Worm (Caenorhabditis elegans) whole organism, midembryonic: ENCODE results near the gene Y41C4A.9.
A peak's percentile ranks its signal among the peaks of the same experiment; 100 is the strongest.

Experiments used
- T22C8.4 ChIP-seq: fragments of 200-800 bp; sonication (Bioruptor generic); IDR thresholded peaks from 2 replicates; pipeline ENCODE4 v1.3.6; 2022; ENCODE audit warnings: missing genetic modification characterization, missing compliant biosample characterization
- cog-1 ChIP-seq: sonication (generic microtip); optimal IDR thresholded peaks from 2 replicates; lab custom pipeline; 2016; ENCODE audit warnings: missing genetic modification characterization, missing compliant biosample characterization
- flt-1 ChIP-seq: fragments of 200-800 bp; sonication (Bioruptor generic); IDR thresholded peaks from 2 replicates; pipeline ENCODE4 v1.3.6; 2022; ENCODE audit warnings: missing genetic modification characterization, missing compliant biosample characterization
- klf-2 ChIP-seq: fragments of 200-800 bp; sonication (Bioruptor generic); conservative IDR thresholded peaks from 2 replicates; pipeline ENCODE4 v1.3.6; 2022; ENCODE audit warnings: missing genetic modification reagents, missing genetic modification characterization, missing compliant biosample characterization
- med-1 ChIP-seq: sonication (generic microtip); optimal IDR thresholded peaks from 2 replicates; lab custom pipeline; 2017; ENCODE audit warnings: missing genetic modification characterization, mild to moderate bottlenecking, missing compliant biosample characterization, antibody characterized with exemption, missing genetic modification reagents; ENCODE audit not compliant: insufficient read depth
- ref-1 ChIP-seq: fragments of 200-800 bp; sonication (Bioruptor generic); conservative IDR thresholded peaks from 2 replicates; pipeline ENCODE4 v1.3.6; 2022; ENCODE audit warnings: missing genetic modification reagents, missing genetic modification characterization, missing compliant biosample characterization
- tab-1 ChIP-seq: fragments of 200-800 bp; sonication (Bioruptor generic); IDR thresholded peaks from 2 replicates; pipeline ENCODE4 v1.3.6; 2022; ENCODE audit warnings: missing genetic modification characterization, missing compliant biosample characterization
- ztf-23 ChIP-seq: fragments of 200-800 bp; sonication (Bioruptor generic); IDR thresholded peaks from 2 replicates; pipeline ENCODE4 v1.3.6; 2022; ENCODE audit warnings: missing genetic modification reagents, missing genetic modification characterization, missing compliant biosample characterization
- ztf-29 ChIP-seq: fragments of 200-800 bp; sonication (Bioruptor generic); IDR thresholded peaks from 2 replicates; pipeline ENCODE4 v1.3.6; 2022; ENCODE audit warnings: missing genetic modification reagents, missing genetic modification characterization, missing compliant biosample characterization

Gene Y41C4A.9

DNA sequence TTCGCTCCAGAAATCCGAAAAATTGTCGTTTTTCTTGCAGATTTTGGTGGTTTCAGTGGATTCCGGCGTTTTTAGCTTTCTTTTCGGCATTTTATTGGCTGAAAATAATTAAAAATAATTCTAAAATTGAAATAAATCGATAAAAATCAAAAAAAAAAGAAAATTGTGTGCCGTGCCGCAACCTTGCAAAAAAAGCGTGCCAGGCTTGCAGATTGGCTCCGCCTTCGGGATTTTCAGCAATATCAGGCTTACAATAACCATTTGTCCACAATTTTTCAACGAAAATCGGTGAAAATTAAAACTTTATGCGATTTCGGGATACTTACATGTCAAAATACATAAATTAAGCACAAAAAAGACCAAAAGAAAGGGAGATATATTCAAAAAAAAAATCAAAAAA is at the start of gene Y41C4A.9:
TSS of gene Y41C4A.9 (minus strand) at position 98 of the 400 bp plus-strand sequence.
- TF ChIP-seq cog-1 (tag; lab: Kevin White, UChicago), result no peak
- no peak for TF ChIP-seq ref-1 (GFP tag; lab: Robert Waterston, UW)
- TF ChIP-seq tab-1, result no peak
- no peak for TF ChIP-seq klf-2 (GFP tag; lab: Robert Waterston, UW)
- TF ChIP-seq ztf-23 (GFP tag; lab: Robert Waterston, UW), result no peak
- TF ChIP-seq med-1, result no peak
- no peak for TF ChIP-seq T22C8.4
- TF ChIP-seq flt-1, result no peak
- TF ChIP-seq ztf-29 (GFP tag; lab: Robert Waterston, UW), result no peak

DNA sequence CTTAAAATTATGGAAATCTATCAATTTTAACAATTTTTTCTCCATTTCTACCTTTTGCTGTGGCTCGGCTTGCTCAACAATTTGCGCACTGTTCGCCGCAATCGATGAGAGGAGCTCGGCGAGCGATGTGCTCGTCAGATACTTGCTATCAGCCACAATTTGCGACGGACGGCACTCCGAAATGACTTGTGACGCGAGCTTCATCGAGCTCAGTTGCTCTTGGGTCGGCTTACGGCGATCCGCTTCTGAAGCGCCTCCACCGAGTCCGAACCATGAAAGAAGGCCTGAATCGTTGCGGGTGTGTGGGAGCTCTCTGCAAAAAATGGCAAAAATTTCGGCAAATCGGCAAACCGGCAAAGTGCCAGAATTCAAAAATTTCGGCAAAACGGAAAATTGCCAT is 42.2 kb upstream of the Y41C4A.9 start:
- no peak for TF ChIP-seq ref-1 (GFP tag; lab: Robert Waterston, UW)

DNA sequence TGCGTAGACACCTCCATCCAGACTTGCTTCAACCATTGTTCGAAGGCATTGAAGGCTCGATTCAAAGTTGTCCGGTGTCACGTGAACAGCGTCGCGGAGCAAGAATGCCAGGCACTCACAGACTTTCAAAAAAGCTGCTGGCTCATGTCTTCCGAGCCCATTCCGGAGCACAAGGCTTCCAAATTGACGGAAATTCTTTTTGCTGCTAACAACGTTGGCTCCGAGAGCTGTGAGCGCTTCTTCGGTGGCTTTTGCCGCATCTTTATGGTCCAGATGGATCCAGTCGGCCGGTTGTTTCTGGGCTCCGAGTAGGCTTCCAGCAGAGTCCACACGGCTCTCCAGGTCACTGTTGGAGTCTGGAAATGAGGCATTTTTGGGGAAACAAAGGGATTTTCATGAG is 39.4 kb upstream of the Y41C4A.9 start:
- TF ChIP-seq med-1 (no peak), cog-1 (tag; lab: Kevin White, UChicago) (no peak), T22C8.4 (no peak), flt-1 (no peak), ztf-29 (GFP tag; lab: Robert Waterston, UW) (no peak), klf-2 (GFP tag; lab: Robert Waterston, UW) (no peak), ref-1 (GFP tag; lab: Robert Waterston, UW) (no peak)

DNA sequence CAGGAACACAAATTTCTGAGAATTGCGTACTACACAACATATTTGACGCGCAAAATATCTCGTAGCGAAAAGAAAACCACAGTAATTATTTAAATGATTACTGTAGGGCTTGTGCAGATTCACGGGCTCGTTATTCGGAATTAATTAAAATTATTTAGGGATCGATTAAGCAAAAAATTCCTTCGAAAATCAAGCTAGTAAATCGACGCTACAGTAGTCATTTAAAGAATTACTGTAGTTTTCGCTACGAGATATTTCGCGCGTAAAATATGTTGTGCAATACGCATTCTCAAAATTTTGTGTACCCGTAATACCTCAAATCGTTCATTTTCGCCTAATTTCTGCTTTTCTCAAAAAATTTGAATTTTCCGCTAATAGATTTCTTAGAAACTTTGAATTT is 32.4 kb upstream of the Y41C4A.9 start:
- TF ChIP-seq T22C8.4 (no peak), cog-1 (tag; lab: Kevin White, UChicago) (no peak), ref-1 (GFP tag; lab: Robert Waterston, UW) (no peak), klf-2 (GFP tag; lab: Robert Waterston, UW) (no peak), ztf-23 (GFP tag; lab: Robert Waterston, UW) (no peak), med-1 (no peak), ztf-29 (GFP tag; lab: Robert Waterston, UW) (no peak), flt-1 (no peak), tab-1 (no peak)

DNA sequence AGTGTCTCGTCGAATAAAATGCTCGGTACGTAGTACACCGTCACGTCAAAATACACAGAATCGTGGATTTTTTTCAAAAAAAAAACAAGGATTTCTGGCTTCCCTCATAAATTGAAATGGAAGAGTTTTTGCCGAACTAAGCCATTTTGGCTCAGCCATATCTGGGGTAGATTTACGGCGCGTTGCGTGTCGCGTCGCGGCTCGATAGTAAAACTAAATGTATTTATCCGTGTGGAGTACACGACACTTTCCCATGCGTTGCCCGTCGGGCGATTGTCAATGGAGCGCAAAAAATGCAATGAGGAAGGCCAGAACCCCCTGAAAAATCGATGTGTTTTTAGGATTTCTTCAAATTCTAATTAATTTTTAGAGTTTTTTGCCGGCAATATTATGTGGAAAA is 31.8 kb upstream of the Y41C4A.9 start:
- no peak for TF ChIP-seq ref-1 (GFP tag; lab: Robert Waterston, UW)
- no peak for TF ChIP-seq ztf-29 (GFP tag; lab: Robert Waterston, UW)
- TF ChIP-seq flt-1, result no peak
- TF ChIP-seq tab-1, result no peak
- no peak for TF ChIP-seq klf-2 (GFP tag; lab: Robert Waterston, UW)
- TF ChIP-seq med-1, result no peak
- no peak for TF ChIP-seq T22C8.4
- no peak for TF ChIP-seq ztf-23 (GFP tag; lab: Robert Waterston, UW)

DNA sequence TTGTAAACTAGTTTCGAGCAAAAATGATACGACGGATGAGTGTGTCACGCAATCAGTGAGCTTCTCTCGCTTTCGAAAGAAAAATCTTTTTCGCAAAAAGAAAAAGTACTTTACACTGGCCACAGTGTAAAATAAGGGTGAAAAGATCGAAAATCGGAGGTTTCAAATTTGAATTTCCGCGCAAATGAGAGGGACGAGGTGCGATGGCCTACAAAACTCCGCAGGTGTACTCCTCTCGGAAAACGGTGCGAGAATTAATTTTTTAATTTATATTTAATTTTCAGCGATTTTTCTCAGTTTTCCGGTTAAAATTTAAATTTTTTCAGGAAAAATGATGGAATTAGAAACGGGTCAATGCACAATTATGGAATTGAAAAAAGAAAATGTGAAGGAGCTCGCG is 28.3 kb upstream of the Y41C4A.9 start, which contains the start of gene mrt-2:
TSS of gene mrt-2 (plus strand) at position 49 of the 400 bp plus-strand sequence.
- TF ChIP-seq med-1, result no peak
- TF ChIP-seq ztf-23 (GFP tag; lab: Robert Waterston, UW), result 0 out of 2 replicates have a peak, but pooled peaks have one; percentile 56
- TF ChIP-seq klf-2 (GFP tag; lab: Robert Waterston, UW), result 0 out of 2 replicates have a peak, but pooled peaks have one; percentile 33
- peak; percentile 78 for TF ChIP-seq flt-1
- TF ChIP-seq ref-1 (GFP tag; lab: Robert Waterston, UW), result no peak
- no peak for TF ChIP-seq tab-1
- peak; percentile 10; the same call in 1 of the 2 replicates for TF ChIP-seq T22C8.4
- no peak for TF ChIP-seq ztf-29 (GFP tag; lab: Robert Waterston, UW)
- TF ChIP-seq cog-1 (tag; lab: Kevin White, UChicago), result peak; percentile 28

DNA sequence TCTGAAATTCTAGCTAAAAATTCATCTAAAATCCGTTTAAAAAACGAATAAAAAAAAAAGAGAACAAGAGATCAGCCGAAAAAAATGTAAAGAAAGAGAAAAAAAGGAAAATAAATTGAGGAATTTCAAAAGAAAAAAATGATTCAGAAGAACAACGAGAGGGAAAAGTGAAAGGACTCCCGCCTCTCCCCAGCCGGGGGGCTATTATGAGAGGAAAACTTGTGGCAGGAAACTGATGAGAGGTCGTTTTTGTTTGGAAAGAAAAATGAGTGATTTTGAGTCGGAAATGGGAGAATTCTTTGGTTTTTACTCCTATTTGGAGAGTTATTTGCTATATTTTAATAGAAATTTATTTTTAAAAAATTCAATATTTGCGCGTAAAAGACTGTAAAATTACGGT is 23.7 kb upstream of the Y41C4A.9 start:
- TF ChIP-seq cog-1 (tag; lab: Kevin White, UChicago) (no peak), med-1 (no peak), ztf-29 (GFP tag; lab: Robert Waterston, UW) (no peak), klf-2 (GFP tag; lab: Robert Waterston, UW) (no peak), T22C8.4 (no peak)

DNA sequence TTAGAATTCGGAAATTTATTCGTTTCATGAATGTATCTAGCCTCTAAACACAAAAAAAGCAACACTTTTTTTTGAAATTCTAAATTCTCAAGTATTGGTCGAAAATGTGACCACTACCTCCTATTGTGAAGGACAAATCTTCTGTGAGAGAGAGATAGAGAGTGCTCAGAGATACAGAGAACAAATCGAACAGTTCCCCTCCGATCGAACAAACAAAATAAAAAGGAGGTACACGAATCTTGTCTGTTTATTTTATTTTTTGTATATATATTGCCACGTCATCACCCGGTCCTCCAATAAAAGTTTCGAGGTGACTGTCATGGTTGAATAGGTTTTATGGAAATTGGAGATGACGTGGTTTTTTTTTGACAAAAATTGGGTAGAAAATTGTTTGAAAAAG is 22.4 kb upstream of the Y41C4A.9 start:
- TF ChIP-seq cog-1 (tag; lab: Kevin White, UChicago), result no peak
- no peak for TF ChIP-seq ztf-29 (GFP tag; lab: Robert Waterston, UW)
- no peak for TF ChIP-seq klf-2 (GFP tag; lab: Robert Waterston, UW)
- no peak for TF ChIP-seq T22C8.4
- TF ChIP-seq med-1, result no peak
- no peak for TF ChIP-seq ref-1 (GFP tag; lab: Robert Waterston, UW)
- TF ChIP-seq flt-1, result no peak
- TF ChIP-seq ztf-23 (GFP tag; lab: Robert Waterston, UW), result no peak
- TF ChIP-seq tab-1, result no peak

DNA sequence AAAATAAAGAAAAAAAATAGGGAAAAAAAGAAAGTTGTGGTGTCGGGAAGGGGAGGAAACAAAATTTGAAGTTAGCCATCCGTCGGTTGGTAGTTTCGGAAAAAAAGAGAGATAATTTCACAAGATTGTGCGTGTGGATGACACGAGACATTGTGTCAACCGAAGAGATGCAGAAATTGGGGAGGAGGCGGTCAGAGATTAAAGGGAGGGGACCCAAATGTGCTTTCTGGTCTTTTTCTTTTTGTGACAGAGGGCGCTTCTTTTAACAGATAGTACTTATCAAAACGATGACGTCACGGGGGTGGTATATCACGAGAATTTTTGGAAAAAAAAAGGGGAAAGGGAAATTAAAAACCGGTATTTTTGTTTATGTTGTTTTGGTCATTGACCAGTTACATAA is 20.0 kb upstream of the Y41C4A.9 start:
- no peak for TF ChIP-seq T22C8.4
- no peak for TF ChIP-seq ztf-29 (GFP tag; lab: Robert Waterston, UW)
- no peak for TF ChIP-seq flt-1
- no peak for TF ChIP-seq med-1
- TF ChIP-seq ref-1 (GFP tag; lab: Robert Waterston, UW), result no peak
- no peak for TF ChIP-seq klf-2 (GFP tag; lab: Robert Waterston, UW)
- no peak for TF ChIP-seq cog-1 (tag; lab: Kevin White, UChicago)
- TF ChIP-seq tab-1, result no peak
- no peak for TF ChIP-seq ztf-23 (GFP tag; lab: Robert Waterston, UW)

DNA sequence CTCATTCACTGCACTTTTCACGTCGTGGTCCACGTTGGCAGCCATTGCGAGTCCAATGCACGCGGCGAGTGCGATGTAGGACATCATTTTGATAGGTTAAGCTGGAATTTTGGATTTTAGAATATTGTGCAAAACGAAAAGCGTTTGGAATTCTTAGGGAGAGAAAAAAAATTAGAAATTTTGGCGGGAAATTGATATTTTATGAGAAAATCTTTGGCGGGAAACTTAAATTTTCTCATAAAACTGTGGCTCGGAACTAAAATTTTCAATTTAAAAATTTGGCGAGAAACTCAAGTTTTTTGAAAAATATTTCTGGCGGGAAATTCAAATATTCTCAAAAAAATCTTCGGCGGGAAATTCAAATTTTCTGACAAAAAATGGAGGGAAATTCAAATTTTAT is 19.1 kb upstream of the Y41C4A.9 start, which contains the start of gene sup-1:
TSS of gene sup-1 (minus strand) at position 101 of the 400 bp plus-strand sequence.
- TF ChIP-seq ztf-23 (GFP tag; lab: Robert Waterston, UW) (no peak), T22C8.4 (no peak), ztf-29 (GFP tag; lab: Robert Waterston, UW) (no peak), ref-1 (GFP tag; lab: Robert Waterston, UW) (no peak), klf-2 (GFP tag; lab: Robert Waterston, UW) (no peak), cog-1 (tag; lab: Kevin White, UChicago) (no peak), med-1 (no peak), tab-1 (no peak), flt-1 (no peak)

DNA sequence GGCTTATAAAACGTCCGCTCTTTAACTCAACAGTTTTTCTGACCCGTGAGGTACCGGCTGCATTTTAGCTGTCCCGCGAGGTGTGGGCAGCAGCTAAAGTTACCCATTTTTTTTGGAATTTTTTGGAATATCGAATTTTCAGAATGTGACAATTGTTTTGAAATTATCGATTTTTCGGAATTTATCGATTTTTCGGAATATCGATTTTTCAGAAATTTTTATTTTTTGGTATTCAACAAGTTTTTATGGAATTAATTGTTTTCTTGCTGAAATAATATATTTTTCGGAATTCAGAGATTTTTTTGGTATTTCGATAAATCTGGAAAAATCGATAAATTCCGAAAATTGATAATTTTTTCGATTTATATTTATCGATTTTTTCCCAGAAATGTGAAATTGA is 14.5 kb upstream of the Y41C4A.9 start:
- TF ChIP-seq T22C8.4 (peak; percentile 80), ztf-29 (GFP tag; lab: Robert Waterston, UW) (no peak)
